Fruit fly (Drosophila melanogaster): ENCODE measurements around the gene rux.

rux gene

dm6 chrX:6034741-6035140 lies 2.9 kb downstream of the rux start:
- TF ChIP-seq CG5204 (GFP tag; optimal IDR thresholded peaks at IDR 0.05) (no peak), toe (GFP tag; optimal IDR thresholded peaks at IDR 0.05) (no peak), CG1620 (GFP tag; optimal IDR thresholded peaks at IDR 0.05) (no peak), CG33017 (tag; optimal IDR thresholded peaks at IDR 0.05) (no peak), CG11617 (GFP tag; optimal IDR thresholded peaks at IDR 0.05) (no peak), CG14711 (tag; optimal IDR thresholded peaks at IDR 0.05) (no peak), kay (GFP tag; ENCODE audit: borderline replicate concordance) (no peak), CG7101 (tag; optimal IDR thresholded peaks at IDR 0.05) (no peak), CG12768 (GFP tag; optimal IDR thresholded peaks at IDR 0.05) (no peak), bab1 (GFP tag; optimal IDR thresholded peaks at IDR 0.05) (no peak), Clk (GFP tag; optimal IDR thresholded peaks at IDR 0.05) (no peak), cnc (optimal IDR thresholded peaks at IDR 0.05) (no peak), Crg-1 (GFP tag; optimal IDR thresholded peaks at IDR 0.05) (no peak), CG7045 (GFP tag; optimal IDR thresholded peaks at IDR 0.05) (no peak)

- TF ChIP-seq CG12768 (GFP tag; optimal IDR thresholded peaks at IDR 0.05) (no peak), cic (GFP tag; optimal IDR thresholded peaks at IDR 0.05) (no peak), Crg-1 (GFP tag; optimal IDR thresholded peaks at IDR 0.05) (no peak), CG5204 (GFP tag; optimal IDR thresholded peaks at IDR 0.05) (no peak), cnc (optimal IDR thresholded peaks at IDR 0.05) (no peak), ovo (GFP tag; optimal IDR thresholded peaks at IDR 0.05) (no peak), CG7045 (GFP tag; optimal IDR thresholded peaks at IDR 0.05) (no peak), tj (GFP tag; optimal IDR thresholded peaks at IDR 0.05) (no peak), pad (GFP tag; optimal IDR thresholded peaks at IDR 0.05) (no peak), CG14711 (tag; optimal IDR thresholded peaks at IDR 0.05) (no peak)
Measured at dm6 chrX:6032826-6033225, 4.8 kb downstream of the rux start.

dm6 chrX:6031692-6032091 lies 5.9 kb downstream of the rux start:
- TF ChIP-seq CG33017 (tag; optimal IDR thresholded peaks at IDR 0.05) = no peak

dm6 chrX:6030593-6030992 lies 7.0 kb downstream of the rux start:
- no peak for TF ChIP-seq CG11617 (GFP tag; optimal IDR thresholded peaks at IDR 0.05)

DNA sequence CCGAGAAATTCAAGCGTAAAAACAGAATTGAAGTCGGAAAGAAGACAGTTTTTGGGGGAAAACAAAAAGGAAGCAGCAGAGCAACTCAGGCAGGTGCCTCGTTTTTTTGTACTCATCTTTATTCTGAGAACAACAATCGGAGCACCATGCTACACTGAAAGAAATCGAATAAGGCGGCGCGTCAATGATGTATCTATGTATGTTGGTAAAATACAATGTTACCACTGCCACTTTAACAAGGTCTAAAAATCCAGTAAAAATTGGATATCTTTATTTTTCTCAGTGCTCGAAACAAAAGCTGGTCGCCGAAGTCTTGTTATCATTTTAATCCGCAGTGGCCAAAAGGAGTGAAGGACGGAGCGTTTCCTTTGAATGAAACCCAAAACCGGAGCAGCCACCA lies 7.6 kb downstream of the rux start:
- TF ChIP-seq pad (GFP tag; optimal IDR thresholded peaks at IDR 0.05) (no peak), cic (GFP tag; optimal IDR thresholded peaks at IDR 0.05) (no peak), CG14711 (tag; optimal IDR thresholded peaks at IDR 0.05) (no peak), cnc (optimal IDR thresholded peaks at IDR 0.05) (no peak)

DNA sequence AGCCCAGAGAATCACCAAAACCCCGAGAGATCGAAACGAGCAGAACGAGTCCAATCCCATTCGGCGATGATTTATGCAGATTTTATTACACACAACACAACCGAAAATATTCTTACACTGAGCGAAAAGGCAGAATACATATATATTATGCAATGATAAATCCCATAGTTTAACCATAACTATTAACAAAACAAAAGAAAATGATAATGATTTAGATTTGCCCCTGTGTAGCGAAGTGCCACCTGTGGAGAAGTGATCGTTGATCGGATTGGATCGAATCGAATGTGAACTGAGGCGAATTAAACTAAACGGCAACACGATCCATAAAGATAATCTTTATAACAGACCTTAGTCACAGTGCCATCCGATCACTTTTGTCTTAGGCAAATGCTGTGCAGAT lies 8.6 kb downstream of the rux start:
- no peak for TF ChIP-seq cic (GFP tag; optimal IDR thresholded peaks at IDR 0.05)
- no peak for TF ChIP-seq CG11617 (GFP tag; optimal IDR thresholded peaks at IDR 0.05)
- TF ChIP-seq kay (GFP tag; ENCODE audit: borderline replicate concordance) = no peak
- no peak for TF ChIP-seq bab1 (GFP tag; optimal IDR thresholded peaks at IDR 0.05)
- no peak for TF ChIP-seq tj (GFP tag; optimal IDR thresholded peaks at IDR 0.05)
- no peak for TF ChIP-seq Hr96 (GFP tag; optimal IDR thresholded peaks at IDR 0.05)
- no peak for TF ChIP-seq CG7045 (GFP tag; optimal IDR thresholded peaks at IDR 0.05)
- no peak for TF ChIP-seq CG1620 (GFP tag; optimal IDR thresholded peaks at IDR 0.05)
- no peak for TF ChIP-seq CG12768 (GFP tag; optimal IDR thresholded peaks at IDR 0.05)
- no peak for TF ChIP-seq CG14711 (tag; optimal IDR thresholded peaks at IDR 0.05)
- no peak for TF ChIP-seq CG33017 (tag; optimal IDR thresholded peaks at IDR 0.05)
- TF ChIP-seq CG5204 (GFP tag; optimal IDR thresholded peaks at IDR 0.05) = no peak
- TF ChIP-seq CG7101 (tag; optimal IDR thresholded peaks at IDR 0.05) = no peak
- no peak for TF ChIP-seq toe (GFP tag; optimal IDR thresholded peaks at IDR 0.05)
- TF ChIP-seq Crg-1 (GFP tag; optimal IDR thresholded peaks at IDR 0.05) = no peak
- no peak for TF ChIP-seq Clk (GFP tag; optimal IDR thresholded peaks at IDR 0.05)
- no peak for TF ChIP-seq pad (GFP tag; optimal IDR thresholded peaks at IDR 0.05)
- TF ChIP-seq Mnt (GFP tag; optimal IDR thresholded peaks at IDR 0.05) = no peak

DNA sequence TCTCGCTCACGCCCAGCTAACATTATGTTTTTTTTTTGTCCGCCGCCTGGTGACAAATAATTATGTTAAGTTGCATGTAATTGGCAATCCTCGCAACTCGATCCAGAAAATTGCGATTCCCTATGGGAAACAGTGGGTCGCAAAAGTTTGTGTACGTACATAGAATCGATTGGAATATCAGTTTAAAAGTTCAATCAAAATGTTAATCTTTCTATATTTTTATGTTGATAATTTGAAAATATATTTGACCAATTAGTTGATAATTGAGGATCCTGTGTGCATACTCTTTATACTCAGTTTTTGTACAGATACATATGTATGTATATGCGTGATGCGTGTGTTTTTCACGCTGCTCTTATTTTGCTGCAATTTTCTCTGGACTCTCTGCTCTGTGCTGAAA lies 9.8 kb downstream of the rux start:
- TF ChIP-seq ovo (GFP tag; optimal IDR thresholded peaks at IDR 0.05) (no peak), kay (GFP tag; ENCODE audit: borderline replicate concordance) (no peak), CG7101 (tag; optimal IDR thresholded peaks at IDR 0.05) (no peak), CG5204 (GFP tag; optimal IDR thresholded peaks at IDR 0.05) (no peak), CG1620 (GFP tag; optimal IDR thresholded peaks at IDR 0.05) (no peak), Crg-1 (GFP tag; optimal IDR thresholded peaks at IDR 0.05) (no peak), CG33017 (tag; optimal IDR thresholded peaks at IDR 0.05) (no peak), CG11617 (GFP tag; optimal IDR thresholded peaks at IDR 0.05) (no peak), bab1 (GFP tag; optimal IDR thresholded peaks at IDR 0.05) (no peak), Mnt (GFP tag; optimal IDR thresholded peaks at IDR 0.05) (no peak), CG14711 (tag; optimal IDR thresholded peaks at IDR 0.05) (no peak), CG7045 (GFP tag; optimal IDR thresholded peaks at IDR 0.05) (no peak), pad (GFP tag; optimal IDR thresholded peaks at IDR 0.05) (no peak), Hr96 (GFP tag; optimal IDR thresholded peaks at IDR 0.05) (no peak), CG12768 (GFP tag; optimal IDR thresholded peaks at IDR 0.05) (no peak), cnc (optimal IDR thresholded peaks at IDR 0.05) (no peak), toe (GFP tag; optimal IDR thresholded peaks at IDR 0.05) (no peak)

DNA sequence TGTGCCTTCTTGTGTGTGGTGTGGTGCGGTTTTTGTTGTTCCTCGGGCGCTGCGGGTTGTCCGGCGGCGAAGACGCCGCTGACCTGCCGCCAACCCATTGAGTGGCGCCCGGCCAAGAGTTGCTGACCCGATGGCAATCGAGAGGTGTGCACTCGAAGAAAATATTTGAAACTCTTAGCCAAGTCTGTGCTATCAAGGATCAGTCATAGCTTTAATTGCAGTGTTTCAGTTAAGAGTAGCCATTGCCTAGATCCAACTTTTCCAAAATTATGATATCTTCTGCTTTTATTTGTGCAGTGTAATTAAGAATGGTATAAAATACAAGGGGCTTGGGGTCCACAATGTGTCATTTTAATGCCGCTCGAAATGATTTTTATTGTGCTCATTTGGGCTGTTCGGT lies 13.0 kb downstream of the rux start:
- no peak for TF ChIP-seq tj (GFP tag; optimal IDR thresholded peaks at IDR 0.05)
- no peak for TF ChIP-seq Clk (GFP tag; optimal IDR thresholded peaks at IDR 0.05)
- no peak for TF ChIP-seq CG11617 (GFP tag; optimal IDR thresholded peaks at IDR 0.05)
- TF ChIP-seq CG7101 (tag; optimal IDR thresholded peaks at IDR 0.05) = no peak
- no peak for TF ChIP-seq pad (GFP tag; optimal IDR thresholded peaks at IDR 0.05)
- TF ChIP-seq CG7045 (GFP tag; optimal IDR thresholded peaks at IDR 0.05) = no peak
- no peak for TF ChIP-seq Mnt (GFP tag; optimal IDR thresholded peaks at IDR 0.05)
- no peak for TF ChIP-seq toe (GFP tag; optimal IDR thresholded peaks at IDR 0.05)
- TF ChIP-seq CG1620 (GFP tag; optimal IDR thresholded peaks at IDR 0.05) = no peak
- TF ChIP-seq Hr96 (GFP tag; optimal IDR thresholded peaks at IDR 0.05) = no peak
- TF ChIP-seq cic (GFP tag; optimal IDR thresholded peaks at IDR 0.05) = no peak
- no peak for TF ChIP-seq CG33017 (tag; optimal IDR thresholded peaks at IDR 0.05)
- TF ChIP-seq CG12768 (GFP tag; optimal IDR thresholded peaks at IDR 0.05) = no peak
- no peak for TF ChIP-seq kay (GFP tag; ENCODE audit: borderline replicate concordance)
- TF ChIP-seq CG14711 (tag; optimal IDR thresholded peaks at IDR 0.05) = no peak
- TF ChIP-seq CG5204 (GFP tag; optimal IDR thresholded peaks at IDR 0.05) = no peak
- no peak for TF ChIP-seq cnc (optimal IDR thresholded peaks at IDR 0.05)
- TF ChIP-seq Crg-1 (GFP tag; optimal IDR thresholded peaks at IDR 0.05) = no peak
- TF ChIP-seq ovo (GFP tag; optimal IDR thresholded peaks at IDR 0.05) = no peak

All from whole organism, adult.